Fruit fly (Drosophila melanogaster): ENCODE data around the gene CG32432.
A peak's percentile ranks its signal among the peaks of the same experiment; 100 is the strongest.

Gene CG32432

DNA sequence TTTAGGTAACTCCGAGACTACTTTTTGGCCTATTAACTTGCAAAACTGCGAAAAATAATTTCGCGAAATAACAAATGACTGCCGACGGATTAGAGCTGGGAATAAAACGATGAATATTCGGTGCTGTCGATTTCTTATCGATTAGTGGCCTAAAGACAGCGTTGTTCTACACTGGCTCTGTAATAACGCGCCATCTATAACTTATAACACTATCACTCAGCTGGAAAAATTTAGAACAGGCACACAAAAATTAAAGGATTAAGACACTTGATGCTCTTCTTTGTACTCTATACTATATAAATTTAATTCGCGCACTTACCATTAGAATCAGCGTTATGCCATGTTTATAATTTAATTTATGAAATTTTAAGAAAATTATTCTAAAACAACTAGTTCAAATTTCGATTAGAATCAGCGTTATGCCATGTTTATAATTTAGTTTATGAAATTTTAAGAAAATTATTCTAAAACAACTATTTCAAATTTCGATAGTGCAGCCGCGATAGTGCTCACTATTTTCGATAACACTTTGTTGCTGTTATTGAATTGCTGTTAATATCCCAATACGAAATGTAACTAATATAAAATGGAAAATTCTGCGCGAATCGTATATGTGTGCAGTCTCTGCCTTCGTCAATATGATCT, 43.4 kb downstream of the CG32432 start, which contains the start of the genes CSN3 and CG11456:
CSN3 (minus strand) TSS at position 112 of the 645 bp plus-strand sequence.
CG11456 (plus strand) TSS at position 523 of the 645 bp plus-strand sequence.
- TF ChIP-seq rn (GFP tag; IDR thresholded peaks at IDR 0.05), result no peak
- 0 out of 3 replicates have a peak, but pooled peaks have one; percentile 25 for TF ChIP-seq CG4496 (GFP tag; IDR thresholded peaks at IDR 0.05)
- no peak for TF ChIP-seq CG10348 (GFP tag; IDR thresholded peaks at IDR 0.05)
- TF ChIP-seq CG34367 (tag; optimal IDR thresholded peaks at IDR 0.05), result no peak

DNA sequence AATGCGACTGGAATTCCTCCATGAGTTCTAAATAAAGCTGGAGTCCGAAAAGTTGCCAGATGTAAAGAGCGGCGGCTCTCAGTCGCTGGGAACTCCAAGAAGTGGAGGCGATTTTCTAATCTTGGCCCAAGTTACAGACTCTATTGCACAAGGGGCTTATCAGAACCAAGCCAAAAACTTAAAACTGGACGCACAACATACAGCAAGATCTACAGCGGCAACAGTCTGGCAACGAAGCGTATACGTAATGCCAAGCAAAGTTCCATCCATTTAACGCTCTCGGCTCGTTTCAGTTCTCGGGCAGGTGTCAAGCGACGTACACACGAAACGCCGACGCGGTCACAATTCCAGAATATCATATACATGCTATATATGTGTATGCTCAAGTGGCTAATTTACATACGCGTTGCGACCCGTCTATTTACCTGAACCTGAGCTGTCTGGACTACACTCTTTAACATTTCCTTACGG, 47.1 kb downstream of the CG32432 start:
- TF ChIP-seq fd96Ca (GFP tag; IDR thresholded peaks at IDR 0.05), result no peak
- TF ChIP-seq D1 (tag; optimal IDR thresholded peaks at IDR 0.05), result no peak
- no peak for TF ChIP-seq EcR (GFP tag; optimal IDR thresholded peaks at IDR 0.05)
- TF ChIP-seq CG32121 (GFP tag; IDR thresholded peaks at IDR 0.05), result no peak
- no peak for TF ChIP-seq Ets98B (GFP tag; IDR thresholded peaks at IDR 0.05)
- no peak for TF ChIP-seq CG9948 (tag; optimal IDR thresholded peaks at IDR 0.05)
- no peak for TF ChIP-seq CG8159 (tag; optimal IDR thresholded peaks at IDR 0.05)
- no peak for TF ChIP-seq CG13204 (GFP tag; optimal IDR thresholded peaks at IDR 0.05)
- TF ChIP-seq CG12605 (GFP tag; IDR thresholded peaks at IDR 0.05), result no peak
- TF ChIP-seq Snoo (tag; optimal IDR thresholded peaks at IDR 0.05), result no peak
- TF ChIP-seq rn (GFP tag; IDR thresholded peaks at IDR 0.05), result no peak
- no peak for TF ChIP-seq CG17806 (tag; optimal IDR thresholded peaks at IDR 0.05)
- TF ChIP-seq CG34367 (tag; optimal IDR thresholded peaks at IDR 0.05), result no peak
- TF ChIP-seq CG10348 (GFP tag; IDR thresholded peaks at IDR 0.05), result no peak
- no peak for TF ChIP-seq CG8301 (tag; optimal IDR thresholded peaks at IDR 0.05)
- no peak for TF ChIP-seq Pif1A (GFP tag; optimal IDR thresholded peaks at IDR 0.05)
- TF ChIP-seq CG4496 (GFP tag; IDR thresholded peaks at IDR 0.05), result no peak
- no peak for TF ChIP-seq CG14655 (GFP tag; optimal IDR thresholded peaks at IDR 0.05)

DNA sequence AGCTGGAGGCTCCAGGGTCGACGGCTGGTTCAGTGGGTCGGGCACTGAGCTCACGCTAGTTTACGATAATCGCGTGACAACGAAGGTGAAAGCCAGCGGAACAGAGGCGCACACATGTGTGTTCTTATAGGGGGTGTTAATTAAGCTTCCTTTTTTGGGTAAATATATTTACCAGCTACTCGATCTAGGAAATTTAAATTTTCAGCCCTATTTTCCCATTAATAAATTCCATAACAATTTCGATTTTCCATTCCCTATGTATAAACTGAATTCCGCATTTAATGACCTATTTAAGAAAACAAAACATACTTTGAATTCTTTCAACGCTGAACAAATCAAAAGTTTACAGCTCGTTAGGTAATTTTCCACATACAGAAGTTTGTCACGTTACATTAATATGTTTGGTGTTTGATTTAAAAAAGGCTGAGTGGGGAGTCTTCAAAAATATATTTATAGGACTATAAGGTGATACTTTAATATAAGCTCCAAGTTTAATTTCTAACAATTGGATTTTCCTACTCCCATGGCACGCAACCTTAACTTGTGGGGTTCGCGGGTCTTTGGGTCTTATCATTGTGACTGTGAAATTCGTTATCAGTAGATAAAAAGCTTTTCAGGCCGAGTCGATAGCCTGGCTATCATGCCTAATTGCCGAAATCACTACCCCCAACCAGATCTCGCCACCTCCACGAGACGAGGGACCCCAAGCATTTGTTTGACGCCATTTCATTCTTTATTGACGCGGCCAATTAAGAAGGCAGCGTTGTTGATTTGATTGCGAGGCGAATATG, 47.8 kb downstream of the CG32432 start, which contains the start of gene CG13255:
CG13255 (plus strand) TSS at position 449 of the 791 bp plus-strand sequence.
- TF ChIP-seq CG8159 (tag; optimal IDR thresholded peaks at IDR 0.05) (no peak), CG8301 (tag; optimal IDR thresholded peaks at IDR 0.05) (no peak), Ets98B (GFP tag; IDR thresholded peaks at IDR 0.05) (0 out of 2 replicates have a peak, but pooled peaks have one; percentile 26), CG13204 (GFP tag; optimal IDR thresholded peaks at IDR 0.05) (no peak), gl (tag; optimal IDR thresholded peaks at IDR 0.05) (no peak), CG4496 (GFP tag; IDR thresholded peaks at IDR 0.05) (no peak), CG14655 (GFP tag; optimal IDR thresholded peaks at IDR 0.05) (no peak), CG10348 (GFP tag; IDR thresholded peaks at IDR 0.05) (no peak), fd96Ca (GFP tag; IDR thresholded peaks at IDR 0.05) (0 out of 3 replicates have a peak, but pooled peaks have one; percentile 23), CG15710 (tag; optimal IDR thresholded peaks at IDR 0.05) (no peak), CG17806 (tag; optimal IDR thresholded peaks at IDR 0.05) (no peak), Pif1A (GFP tag; optimal IDR thresholded peaks at IDR 0.05) (no peak), EcR (GFP tag; optimal IDR thresholded peaks at IDR 0.05) (peak; percentile 74), CG34367 (tag; optimal IDR thresholded peaks at IDR 0.05) (no peak), rn (GFP tag; IDR thresholded peaks at IDR 0.05) (no peak), Snoo (tag; optimal IDR thresholded peaks at IDR 0.05) (no peak), CG9948 (tag; optimal IDR thresholded peaks at IDR 0.05) (no peak)

DNA sequence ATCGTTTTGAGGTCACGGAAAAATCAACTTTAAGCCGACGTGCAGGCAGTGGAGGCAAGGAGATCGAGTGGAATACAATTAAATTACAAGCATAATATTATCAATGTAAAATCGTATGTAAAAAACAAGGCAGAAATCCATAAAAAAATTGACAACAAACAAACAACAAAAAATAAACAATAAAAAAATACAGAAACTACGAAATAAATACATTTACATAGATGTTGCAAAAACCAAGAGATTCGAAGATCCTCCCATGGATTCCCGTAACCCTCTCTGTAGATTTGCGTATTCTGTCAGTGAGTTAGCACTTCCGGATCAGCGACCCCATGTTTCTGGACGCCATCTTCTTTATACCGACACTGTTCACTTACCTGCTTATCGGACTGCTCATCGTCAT, 49.1 kb downstream of the CG32432 start, which contains the start of gene CG3288:
CG3288 (plus strand) TSS at position 301 of the 400 bp plus-strand sequence.
- TF ChIP-seq CG8301 (tag; optimal IDR thresholded peaks at IDR 0.05) (no peak), CG34367 (tag; optimal IDR thresholded peaks at IDR 0.05) (no peak), rn (GFP tag; IDR thresholded peaks at IDR 0.05) (no peak), gl (tag; optimal IDR thresholded peaks at IDR 0.05) (no peak), Snoo (tag; optimal IDR thresholded peaks at IDR 0.05) (no peak), CG9948 (tag; optimal IDR thresholded peaks at IDR 0.05) (no peak), D1 (tag; optimal IDR thresholded peaks at IDR 0.05) (no peak), CG17806 (tag; optimal IDR thresholded peaks at IDR 0.05) (no peak), Pif1B (GFP tag; optimal IDR thresholded peaks at IDR 0.05) (no peak), Pif1A (GFP tag; optimal IDR thresholded peaks at IDR 0.05) (no peak), CG10348 (GFP tag; IDR thresholded peaks at IDR 0.05) (no peak), CG13204 (GFP tag; optimal IDR thresholded peaks at IDR 0.05) (no peak)

DNA sequence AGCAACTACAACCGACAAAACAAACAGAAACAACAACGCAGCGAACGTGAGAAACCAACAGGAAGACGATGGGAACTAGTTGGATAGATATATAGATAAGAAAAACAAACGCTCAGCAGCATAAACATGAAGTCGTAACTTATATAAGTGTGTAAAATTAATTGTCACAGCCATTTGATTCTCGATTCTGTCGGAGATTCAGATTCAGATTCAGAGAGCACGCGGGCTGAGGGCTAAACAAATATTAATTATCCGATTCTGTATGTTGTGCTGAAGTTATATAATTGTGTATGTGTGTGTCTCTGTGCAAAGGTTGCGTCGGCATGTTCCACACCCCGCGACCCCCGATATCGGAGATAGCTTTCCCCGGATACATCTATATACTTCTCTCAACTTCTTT, 50.8 kb downstream of the CG32432 start:
- TF ChIP-seq CG10348 (GFP tag; IDR thresholded peaks at IDR 0.05) (no peak), CG4496 (GFP tag; IDR thresholded peaks at IDR 0.05) (no peak), CG32121 (GFP tag; IDR thresholded peaks at IDR 0.05) (no peak), Ets98B (GFP tag; IDR thresholded peaks at IDR 0.05) (no peak), EcR (GFP tag; optimal IDR thresholded peaks at IDR 0.05) (no peak)

DNA sequence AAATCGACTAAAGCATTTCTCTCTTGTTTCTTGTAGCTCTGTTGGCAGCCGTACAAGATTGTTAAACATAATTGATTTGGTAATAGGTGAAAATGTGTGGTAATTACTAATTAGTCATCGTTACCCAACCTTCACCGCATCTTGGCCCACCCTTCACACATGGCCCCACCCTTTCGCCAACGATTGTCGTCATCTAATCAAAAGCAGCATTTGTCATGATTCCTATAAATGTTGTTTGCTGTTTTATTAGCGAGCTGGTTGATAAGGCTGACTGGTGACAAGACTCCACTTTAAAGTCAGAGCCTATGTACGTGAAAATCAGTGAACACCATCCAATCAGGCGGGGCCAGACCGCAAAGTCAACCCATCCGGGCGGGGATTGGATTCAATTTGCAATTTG, 54.6 kb downstream of the CG32432 start:
- TF ChIP-seq CG13204 (GFP tag; optimal IDR thresholded peaks at IDR 0.05), result no peak
- TF ChIP-seq CG34367 (tag; optimal IDR thresholded peaks at IDR 0.05), result no peak
- TF ChIP-seq CG15710 (tag; optimal IDR thresholded peaks at IDR 0.05), result no peak
- TF ChIP-seq Snoo (tag; optimal IDR thresholded peaks at IDR 0.05), result no peak
- no peak for TF ChIP-seq CG8159 (tag; optimal IDR thresholded peaks at IDR 0.05)
- TF ChIP-seq CG14655 (GFP tag; optimal IDR thresholded peaks at IDR 0.05), result no peak
- TF ChIP-seq CG32121 (GFP tag; IDR thresholded peaks at IDR 0.05), result no peak
- no peak for TF ChIP-seq Ets98B (GFP tag; IDR thresholded peaks at IDR 0.05)
- TF ChIP-seq CG17806 (tag; optimal IDR thresholded peaks at IDR 0.05), result no peak
- no peak for TF ChIP-seq D1 (tag; optimal IDR thresholded peaks at IDR 0.05)
- TF ChIP-seq rn (GFP tag; IDR thresholded peaks at IDR 0.05), result no peak
- no peak for TF ChIP-seq Pif1A (GFP tag; optimal IDR thresholded peaks at IDR 0.05)
- TF ChIP-seq gl (tag; optimal IDR thresholded peaks at IDR 0.05), result no peak
- no peak for TF ChIP-seq CG4496 (GFP tag; IDR thresholded peaks at IDR 0.05)
- no peak for TF ChIP-seq CG9948 (tag; optimal IDR thresholded peaks at IDR 0.05)
- TF ChIP-seq EcR (GFP tag; optimal IDR thresholded peaks at IDR 0.05), result no peak
- TF ChIP-seq fd96Ca (GFP tag; IDR thresholded peaks at IDR 0.05), result no peak
- TF ChIP-seq CG10348 (GFP tag; IDR thresholded peaks at IDR 0.05), result no peak
- no peak for TF ChIP-seq Pif1B (GFP tag; optimal IDR thresholded peaks at IDR 0.05)

Data from whole organism, pupa.